Worm (Caenorhabditis elegans): ENCODE results near the gene C54F6.3.

DNA sequence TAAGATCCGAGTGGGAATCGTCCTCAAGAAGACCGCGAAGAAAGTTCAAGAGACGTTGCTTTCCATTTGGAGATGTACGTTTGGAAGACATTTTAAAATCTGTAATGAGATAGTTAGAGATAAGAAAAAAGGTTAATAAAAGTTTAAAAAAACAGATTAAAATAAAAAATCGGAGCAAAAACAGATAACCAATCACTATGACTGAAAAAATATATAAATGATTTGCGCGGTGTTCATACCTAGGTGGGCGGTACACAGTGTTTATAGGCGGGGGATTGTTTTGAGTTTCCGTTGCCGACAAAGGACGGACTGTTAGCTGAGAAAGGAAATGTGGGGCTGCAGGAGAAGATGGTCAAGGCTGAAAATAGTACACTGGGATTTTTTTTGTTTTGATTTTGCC is 25.6 kb downstream of the C54F6.3 start, which contains the start of gene ets-7:
- TF ChIP-seq ama-1 (optimal IDR thresholded peaks at IDR 0.05), result no peak
- no peak for TF ChIP-seq lsy-2 (tag; optimal IDR thresholded peaks at IDR 0.05)
- TF ChIP-seq ztf-1 (GFP tag; conservative IDR thresholded peaks at IDR 0.05), result no peak
- no peak for TF ChIP-seq unc-62 (GFP tag; optimal IDR thresholded peaks at IDR 0.05)
- TF ChIP-seq nhr-23 (tag; optimal IDR thresholded peaks at IDR 0.05), result no peak
- TF ChIP-seq mab-5 (tag; optimal IDR thresholded peaks at IDR 0.05), result no peak
- no peak for TF ChIP-seq snpc-4 (tag; optimal IDR thresholded peaks at IDR 0.05)
- no peak for TF ChIP-seq zag-1 (tag; optimal IDR thresholded peaks at IDR 0.05)
- no peak for TF ChIP-seq egl-27 (tag; optimal IDR thresholded peaks at IDR 0.05)

Data from whole organism, L2 larva.